Worm (Caenorhabditis elegans) whole organism, L1 larva: ENCODE measurements around the gene tag-51.
A peak's percentile ranks its signal among the peaks of the same experiment; 100 is the strongest.

Source experiments
- C04F5.9 ChIP-seq: sonication (generic microtip); optimal IDR thresholded peaks from 2 replicates; lab custom pipeline; 2016; ENCODE audit warnings: missing genetic modification characterization, missing compliant biosample characterization
- C16A3.4 ChIP-seq: fragments of 150-350 bp; optimal IDR thresholded peaks from 2 replicates; lab custom pipeline; 2014; ENCODE audit warnings: missing biosample characterization, missing genetic modification characterization
- C34B4.2 ChIP-seq: sonication (generic microtip); optimal IDR thresholded peaks from 2 replicates; lab custom pipeline; 2017; ENCODE audit warnings: mild to moderate bottlenecking, missing genetic modification characterization, missing compliant biosample characterization
- F16B12.6 ChIP-seq: fragments of 150-350 bp; optimal IDR thresholded peaks from 2 replicates; lab custom pipeline; 2014; ENCODE audit warnings: missing biosample characterization, missing genetic modification characterization
- aha-1 ChIP-seq: fragments of 150-350 bp; optimal IDR thresholded peaks from 2 replicates; lab custom pipeline; 2014; ENCODE audit warnings: missing biosample characterization, missing genetic modification characterization
- alr-1 ChIP-seq: fragments of 200-800 bp; sonication (Bioruptor generic); optimal IDR thresholded peaks from 2 replicates; lab custom pipeline; 2018; ENCODE audit warnings: borderline replicate concordance, mild to moderate bottlenecking, missing genetic modification characterization, missing compliant biosample characterization
- aly-2 ChIP-seq: fragments of 150-350 bp; optimal IDR thresholded peaks from 2 replicates; lab custom pipeline; 2014; ENCODE audit warnings: missing biosample characterization, missing genetic modification characterization
- ama-1 ChIP-seq: fragments of 150-350 bp; optimal IDR thresholded peaks from 2 replicates; lab custom pipeline; 2014
- blmp-1 ChIP-seq: fragments of 150-350 bp; optimal IDR thresholded peaks from 2 replicates; lab custom pipeline; 2014; ENCODE audit warnings: missing biosample characterization, missing genetic modification characterization
- ceh-63 ChIP-seq: fragments of 200-800 bp; sonication (Bioruptor generic); optimal IDR thresholded peaks from 2 replicates; lab custom pipeline; 2018; ENCODE audit warnings: mild to moderate bottlenecking, missing genetic modification characterization, missing compliant biosample characterization
- ceh-8 ChIP-seq: fragments of 200-800 bp; sonication (Bioruptor generic); optimal IDR thresholded peaks from 2 replicates; lab custom pipeline; 2018; ENCODE audit warnings: mild to moderate bottlenecking, missing genetic modification characterization, moderate library complexity, missing compliant biosample characterization
- ceh-90 ChIP-seq: sonication (generic microtip); optimal IDR thresholded peaks from 2 replicates; lab custom pipeline; 2016; ENCODE audit warnings: missing genetic modification characterization, missing compliant biosample characterization
- ces-1 ChIP-seq: fragments of 150-350 bp; optimal IDR thresholded peaks from 2 replicates; lab custom pipeline; 2014; ENCODE audit warnings: missing biosample characterization, missing genetic modification reagents, missing genetic modification characterization
- dpl-1 ChIP-seq, 3 experiments: fragments of 150-350 bp in 2 of 3; sonication (generic microtip) in 1 of 3; optimal IDR thresholded peaks; 2 replicates each; lab custom pipeline; 2014 to 2017; ENCODE audit warnings: missing biosample characterization in 3 of 3, missing genetic modification characterization in 3 of 3, missing genetic modification reagents in 3 of 3
- dsc-1 ChIP-seq: sonication (generic microtip); optimal IDR thresholded peaks from 2 replicates; lab custom pipeline; 2016; ENCODE audit warnings: mild to moderate bottlenecking, missing genetic modification characterization, missing compliant biosample characterization
- egl-27 ChIP-seq, 2 experiments: fragments of 150-350 bp in 1 of 2; sonication (generic microtip); optimal IDR thresholded peaks; 3 replicates each; lab custom pipeline; 2017 to 2018; ENCODE audit warnings: missing biosample characterization in 2 of 2, missing genetic modification characterization in 2 of 2, missing genetic modification reagents in 2 of 2
- elt-3 ChIP-seq, 6 experiments: fragments of 150-350 bp in 1 of 6; sonication (generic microtip); optimal IDR thresholded peaks; 2 replicates each; lab custom pipeline; 2017 to 2018; ENCODE audit warnings: missing biosample characterization in 6 of 6, missing genetic modification characterization in 6 of 6, inconsistent platforms in 1 of 6
- fkh-4 ChIP-seq: sonication (generic microtip); optimal IDR thresholded peaks from 2 replicates; lab custom pipeline; 2016; ENCODE audit warnings: missing compliant biosample characterization, missing genetic modification characterization, borderline replicate concordance
- fos-1 ChIP-seq: fragments of 150-350 bp; optimal IDR thresholded peaks from 2 replicates; lab custom pipeline; 2014; ENCODE audit warnings: missing biosample characterization, missing genetic modification characterization
- irx-1 ChIP-seq: sonication (generic microtip); optimal IDR thresholded peaks from 2 replicates; lab custom pipeline; 2016; ENCODE audit warnings: missing genetic modification characterization, missing compliant biosample characterization
- isw-1 ChIP-seq: fragments of 200-800 bp; sonication (Bioruptor generic); IDR thresholded peaks from 2 replicates; pipeline ENCODE4 v1.3.6; 2022; ENCODE audit warnings: missing genetic modification characterization, missing compliant biosample characterization
- jun-1 ChIP-seq: fragments of 150-350 bp; optimal IDR thresholded peaks from 2 replicates; lab custom pipeline; 2014; ENCODE audit warnings: missing biosample characterization, missing genetic modification reagents, missing genetic modification characterization
- lin-13 ChIP-seq: fragments of 150-350 bp; optimal IDR thresholded peaks from 2 replicates; lab custom pipeline; 2014; ENCODE audit warnings: missing biosample characterization, missing genetic modification reagents, missing genetic modification characterization
- lin-14 ChIP-seq: fragments of 200-800 bp; sonication (Bioruptor generic); optimal IDR thresholded peaks from 2 replicates; lab custom pipeline; 2018; ENCODE audit warnings: mild to moderate bottlenecking, missing genetic modification characterization, moderate library complexity, missing compliant biosample characterization
- lin-15B ChIP-seq: fragments of 150-350 bp; sonication (generic microtip); optimal IDR thresholded peaks from 3 replicates; lab custom pipeline; 2014; ENCODE audit warnings: missing biosample characterization, missing genetic modification characterization
- lin-35 ChIP-seq, 2 experiments: fragments of 150-350 bp; optimal IDR thresholded peaks; 2 replicates each; lab custom pipeline; 2014; ENCODE audit warnings: missing biosample characterization in 2 of 2, missing genetic modification characterization in 2 of 2, missing genetic modification reagents in 2 of 2
- lir-3 ChIP-seq: sonication (generic microtip); optimal IDR thresholded peaks from 2 replicates; lab custom pipeline; 2016; ENCODE audit warnings: mild to moderate bottlenecking, missing genetic modification characterization, moderate library complexity, missing compliant biosample characterization; ENCODE audit not compliant: poor library complexity
- mab-9 ChIP-seq: fragments of 200-800 bp; sonication (Bioruptor generic); IDR thresholded peaks from 2 replicates; pipeline ENCODE4 v1.3.6; 2022; ENCODE audit warnings: missing genetic modification reagents, missing genetic modification characterization, missing compliant biosample characterization
- mdl-1 ChIP-seq, 2 experiments: fragments of 150-350 bp; optimal IDR thresholded peaks; 2 replicates each; lab custom pipeline; 2014 to 2017; ENCODE audit warnings: missing biosample characterization in 2 of 2, missing genetic modification characterization in 2 of 2, inconsistent platforms in 1 of 2
- nhr-12 ChIP-seq: sonication (generic microtip); optimal IDR thresholded peaks from 2 replicates; lab custom pipeline; 2017; ENCODE audit warnings: missing biosample characterization, missing genetic modification characterization
- nhr-19 ChIP-seq: fragments of 200-800 bp; sonication (Bioruptor generic); conservative IDR thresholded peaks from 2 replicates; pipeline ENCODE4 v1.3.6; 2022; ENCODE audit warnings: missing genetic modification characterization, missing compliant biosample characterization
- nhr-20 ChIP-seq: sonication (generic microtip); optimal IDR thresholded peaks from 2 replicates; lab custom pipeline; 2016; ENCODE audit warnings: mild to moderate bottlenecking, missing genetic modification characterization, missing compliant biosample characterization
- nhr-237 ChIP-seq: fragments of 150-350 bp; optimal IDR thresholded peaks from 2 replicates; lab custom pipeline; 2014; ENCODE audit warnings: missing biosample characterization, missing genetic modification characterization
- nhr-71 ChIP-seq: sonication (generic microtip); optimal IDR thresholded peaks from 2 replicates; lab custom pipeline; 2016; ENCODE audit warnings: mild to moderate bottlenecking, missing genetic modification characterization, moderate library complexity, missing compliant biosample characterization
- nhr-76 ChIP-seq: sonication (generic microtip); optimal IDR thresholded peaks from 2 replicates; lab custom pipeline; 2017; ENCODE audit warnings: missing biosample characterization, missing genetic modification characterization
- nhr-77 ChIP-seq: fragments of 150-350 bp; optimal IDR thresholded peaks from 2 replicates; lab custom pipeline; 2014; ENCODE audit warnings: missing biosample characterization, missing genetic modification characterization
- nhr-85 ChIP-seq: sonication (generic microtip); peaks from one replicate; lab custom pipeline; 2016; ENCODE audit warnings: missing genetic modification characterization, inconsistent platforms, missing compliant biosample characterization
- nhr-90 ChIP-seq: sonication (generic microtip); optimal IDR thresholded peaks from 2 replicates; lab custom pipeline; 2016; ENCODE audit warnings: mild to moderate bottlenecking, missing genetic modification characterization, missing compliant biosample characterization; ENCODE audit not compliant: poor library complexity
- pag-3 ChIP-seq: sonication (generic microtip); optimal IDR thresholded peaks from 2 replicates; lab custom pipeline; 2017; ENCODE audit warnings: missing genetic modification characterization, mild to moderate bottlenecking, missing compliant biosample characterization, antibody characterized with exemption, borderline replicate concordance; ENCODE audit not compliant: insufficient read depth
- pax-3 ChIP-seq: fragments of 200-800 bp; sonication (Bioruptor generic); optimal IDR thresholded peaks from 2 replicates; lab custom pipeline; 2018; ENCODE audit warnings: mild to moderate bottlenecking, missing genetic modification characterization, moderate library complexity, missing compliant biosample characterization
- pqm-1 ChIP-seq: sonication (generic microtip); optimal IDR thresholded peaks from 3 replicates; lab custom pipeline; 2017; ENCODE audit warnings: missing biosample characterization, missing genetic modification characterization
- rnt-1 ChIP-seq: sonication (generic microtip); optimal IDR thresholded peaks from 2 replicates; lab custom pipeline; 2016; ENCODE audit warnings: mild to moderate bottlenecking, missing genetic modification characterization, moderate library complexity, missing compliant biosample characterization
- snpc-4 ChIP-seq: fragments of 150-350 bp; optimal IDR thresholded peaks from 2 replicates; lab custom pipeline; 2014; ENCODE audit warnings: missing biosample characterization, missing genetic modification characterization
- sox-4 ChIP-seq: sonication (generic microtip); optimal IDR thresholded peaks from 2 replicates; lab custom pipeline; 2016; ENCODE audit warnings: missing genetic modification characterization, missing compliant biosample characterization
- sup-37 ChIP-seq: fragments of 200-800 bp; sonication (Bioruptor generic); optimal IDR thresholded peaks from 2 replicates; lab custom pipeline; 2018; ENCODE audit warnings: mild to moderate bottlenecking, missing genetic modification characterization, missing compliant biosample characterization
- tbx-2 ChIP-seq: sonication (generic microtip); optimal IDR thresholded peaks from 2 replicates; lab custom pipeline; 2016; ENCODE audit warnings: missing genetic modification characterization, missing compliant biosample characterization
- tlp-1 ChIP-seq: fragments of 150-350 bp; optimal IDR thresholded peaks from 2 replicates; lab custom pipeline; 2014; ENCODE audit warnings: missing biosample characterization, missing genetic modification characterization
- unc-130 ChIP-seq: fragments of 150-350 bp; optimal IDR thresholded peaks from 2 replicates; lab custom pipeline; 2017; ENCODE audit warnings: missing biosample characterization, missing genetic modification characterization, inconsistent platforms
- unc-62 ChIP-seq: fragments of 150-350 bp; optimal IDR thresholded peaks from 2 replicates; lab custom pipeline; 2014; ENCODE audit warnings: missing biosample characterization, missing genetic modification reagents, missing genetic modification characterization
- xbp-1 ChIP-seq: sonication (generic microtip); optimal IDR thresholded peaks from 2 replicates; lab custom pipeline; 2016; ENCODE audit warnings: missing genetic modification characterization, missing compliant biosample characterization
- zag-1 ChIP-seq: fragments of 150-350 bp; optimal IDR thresholded peaks from 2 replicates; lab custom pipeline; 2014; ENCODE audit warnings: missing biosample characterization, missing genetic modification characterization
- zip-4 ChIP-seq: fragments of 200-800 bp; sonication (Bioruptor generic); optimal IDR thresholded peaks from 2 replicates; lab custom pipeline; 2018; ENCODE audit warnings: mild to moderate bottlenecking, missing genetic modification characterization, moderate library complexity, missing compliant biosample characterization
- ztf-4 ChIP-seq: fragments of 150-350 bp; optimal IDR thresholded peaks from 2 replicates; lab custom pipeline; 2014; ENCODE audit warnings: missing biosample characterization, missing genetic modification characterization

tag-51 gene

DNA sequence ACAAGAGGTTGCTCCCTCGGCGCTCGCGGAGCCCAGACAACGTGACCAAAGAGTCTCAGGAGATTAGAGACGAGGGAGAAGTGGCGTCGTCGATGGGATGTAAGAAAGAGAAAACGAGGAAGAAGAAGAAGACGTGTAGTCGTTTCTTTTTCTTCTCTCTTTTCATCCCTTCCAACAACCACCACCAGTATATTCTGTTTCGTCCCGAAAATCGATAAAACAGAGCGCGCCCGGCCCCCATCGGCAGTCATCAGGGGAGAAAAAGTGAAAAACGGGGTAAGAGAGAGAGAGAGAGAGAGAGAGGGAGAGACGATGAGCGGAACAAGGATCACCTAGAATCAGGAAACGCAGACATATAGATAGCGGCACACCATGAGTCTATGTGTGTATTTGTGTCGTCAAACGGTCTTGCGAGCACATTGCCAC lies 33.9 kb downstream of the tag-51 start (continued):
- TF ChIP-seq dsc-1 (tag; lab: Kevin White, UChicago) = peak; percentile 49
- TF ChIP-seq nhr-77 (tag; lab: Kevin White, UChicago) = peak; percentile 40
- TF ChIP-seq alr-1 = no peak
- no peak for TF ChIP-seq fkh-4 (tag; lab: Kevin White, UChicago)
- no peak for TF ChIP-seq C34B4.2 (tag; lab: Kevin White, UChicago)
- no peak for TF ChIP-seq pqm-1
- no peak for TF ChIP-seq sup-37 (GFP tag; lab: Kevin White, UChicago)
- TF ChIP-seq pag-3 (tag; lab: Kevin White, UChicago) = no peak
- peak; percentile 40 for TF ChIP-seq C16A3.4
- peak; percentile 73 for TF ChIP-seq nhr-20 (tag; lab: Kevin White, UChicago)
- peak; percentile 26 for TF ChIP-seq lin-15B
- TF ChIP-seq nhr-12 (tag; lab: Kevin White, UChicago) = no peak
- peak; percentile 11 to 45 (median 18) for TF ChIP-seq dpl-1 (GFP tag; optimal IDR thresholded peaks at IDR 0.05; lab: Kevin White, UChicago)
- TF ChIP-seq egl-27 (tag; optimal IDR thresholded peaks at IDR 0.05; lab: Kevin White, UChicago) = no peak
- peak; percentile 47 for TF ChIP-seq nhr-90 (tag; lab: Kevin White, UChicago)
- peak; percentile 26 for TF ChIP-seq fos-1 (tag; lab: Kevin White, UChicago)
- TF ChIP-seq ceh-90 (tag; lab: Kevin White, UChicago) = no peak
- TF ChIP-seq ceh-8 (GFP tag; lab: Kevin White, UChicago) = no peak
- no peak for TF ChIP-seq nhr-237
- TF ChIP-seq isw-1 (GFP tag; lab: Robert Waterston, UW) = peak; percentile 58
- peak; percentile 96 for TF ChIP-seq lin-14 (GFP tag; lab: Kevin White, UChicago)
- TF ChIP-seq jun-1 = peak; percentile 77
- peak; percentile 2 for TF ChIP-seq ceh-63 (GFP tag; lab: Kevin White, UChicago)
- TF ChIP-seq mdl-1 (tag; optimal IDR thresholded peaks at IDR 0.05; lab: Kevin White, UChicago) = peak; percentile 55 to 69
- TF ChIP-seq snpc-4 (tag; lab: Kevin White, UChicago) = no peak
- no peak for TF ChIP-seq nhr-76
- no peak for TF ChIP-seq ama-1 (lab: Kevin White, UChicago)
- peak; percentile 27 for TF ChIP-seq pax-3 (tag; lab: Kevin White, UChicago)
- peak; percentile 37 for TF ChIP-seq irx-1 (tag; lab: Kevin White, UChicago)
- TF ChIP-seq rnt-1 = peak; percentile 75
- peak; percentile 65 for TF ChIP-seq xbp-1 (tag; lab: Kevin White, UChicago)
- TF ChIP-seq zag-1 (tag; lab: Kevin White, UChicago) = peak; percentile 44
- peak; percentile 49 for TF ChIP-seq sox-4
- no peak for TF ChIP-seq lin-13 (GFP tag; lab: Kevin White, UChicago)
- no peak for TF ChIP-seq ztf-4 (tag; lab: Kevin White, UChicago)
- TF ChIP-seq zip-4 = no peak
- TF ChIP-seq nhr-19 (GFP tag; lab: Robert Waterston, UW) = peak; percentile 57
- peak; percentile 48; the same call in 1 of the 2 replicates for TF ChIP-seq mab-9 (GFP tag; lab: Robert Waterston, UW)
- TF ChIP-seq unc-130 (tag; lab: Kevin White, UChicago) = no peak
- peak; percentile 60 for TF ChIP-seq aly-2 (tag; lab: Kevin White, UChicago)
- TF ChIP-seq aha-1 (tag; lab: Kevin White, UChicago) = no peak
- no peak for TF ChIP-seq tlp-1
- TF ChIP-seq tbx-2 (tag; lab: Kevin White, UChicago) = peak; percentile 77
- peak; percentile 88 for TF ChIP-seq nhr-71 (tag; lab: Kevin White, UChicago)
- peak; percentile 84 for TF ChIP-seq nhr-85 (tag; lab: Kevin White, UChicago)
- TF ChIP-seq ces-1 (GFP tag; lab: Kevin White, UChicago) = no peak
- TF ChIP-seq unc-62 (GFP tag; lab: Kevin White, UChicago) = no peak
- peak; percentile 4 for TF ChIP-seq F16B12.6 (tag; lab: Kevin White, UChicago)
- TF ChIP-seq C04F5.9 (tag; lab: Kevin White, UChicago) = no peak
- TF ChIP-seq elt-3 (tag; optimal IDR thresholded peaks at IDR 0.05; lab: Kevin White, UChicago) = peak in 2 of 6 experiments; percentile 14 to 52
- peak; percentile 97 for TF ChIP-seq blmp-1 (tag; lab: Kevin White, UChicago)
- TF ChIP-seq lir-3 = peak; percentile 40
- peak; percentile 49 to 50 for TF ChIP-seq lin-35 (GFP tag; optimal IDR thresholded peaks at IDR 0.05; lab: Kevin White, UChicago)
